Worm (Caenorhabditis elegans) whole organism, L1 larva: ENCODE results near the gene Y53F4B.1.
"Not testable (repeated sequence)": the region's sequence is repeated elsewhere in the genome, so short reads cannot be mapped to it uniquely, and the experiment has no call there.

Experiments
- C16A3.4 ChIP-seq: fragments of 150-350 bp; optimal IDR thresholded peaks from 2 replicates; lab custom pipeline; 2014; ENCODE audit warnings: missing biosample characterization, missing genetic modification characterization
- C34B4.2 ChIP-seq: sonication (generic microtip); optimal IDR thresholded peaks from 2 replicates; lab custom pipeline; 2017; ENCODE audit warnings: mild to moderate bottlenecking, missing genetic modification characterization, missing compliant biosample characterization
- F16B12.6 ChIP-seq: fragments of 150-350 bp; optimal IDR thresholded peaks from 2 replicates; lab custom pipeline; 2014; ENCODE audit warnings: missing biosample characterization, missing genetic modification characterization
- ama-1 ChIP-seq: fragments of 150-350 bp; optimal IDR thresholded peaks from 2 replicates; lab custom pipeline; 2014
- blmp-1 ChIP-seq: fragments of 150-350 bp; optimal IDR thresholded peaks from 2 replicates; lab custom pipeline; 2014; ENCODE audit warnings: missing biosample characterization, missing genetic modification characterization
- ceh-63 ChIP-seq: fragments of 200-800 bp; sonication (Bioruptor generic); optimal IDR thresholded peaks from 2 replicates; lab custom pipeline; 2018; ENCODE audit warnings: mild to moderate bottlenecking, missing genetic modification characterization, missing compliant biosample characterization
- ceh-82 ChIP-seq, 3 experiments: fragments of 150-350 bp in 1 of 3; sonication (generic microtip) in 2 of 3; optimal IDR thresholded peaks; 2 replicates each; lab custom pipeline; 2014 to 2017; ENCODE audit warnings: missing biosample characterization in 3 of 3, missing genetic modification characterization in 3 of 3
- ceh-90 ChIP-seq: sonication (generic microtip); optimal IDR thresholded peaks from 2 replicates; lab custom pipeline; 2016; ENCODE audit warnings: missing genetic modification characterization, missing compliant biosample characterization
- dsc-1 ChIP-seq: sonication (generic microtip); optimal IDR thresholded peaks from 2 replicates; lab custom pipeline; 2016; ENCODE audit warnings: mild to moderate bottlenecking, missing genetic modification characterization, missing compliant biosample characterization
- efl-1 ChIP-seq, 4 experiments: fragments of 150-350 bp; optimal IDR thresholded peaks in 3 of 4; peaks in 1 of 4; 1 replicate in 1 of 4; 2 replicates in 3 of 4; lab custom pipeline; 2014; ENCODE audit warnings: missing biosample characterization in 2 of 4, missing genetic modification characterization in 2 of 4, missing genetic modification reagents in 2 of 4
- efl-3 ChIP-seq: fragments of 200-800 bp; sonication (Bioruptor generic); optimal IDR thresholded peaks from 2 replicates; lab custom pipeline; 2018; ENCODE audit warnings: mild to moderate bottlenecking, missing genetic modification characterization, missing compliant biosample characterization
- egl-13 ChIP-seq: sonication (generic microtip); optimal IDR thresholded peaks from 2 replicates; lab custom pipeline; 2016; ENCODE audit warnings: missing genotype, missing genetic modification reagents, missing genetic modification characterization, missing compliant biosample characterization
- fkh-10 ChIP-seq: sonication (generic microtip); optimal IDR thresholded peaks from 2 replicates; lab custom pipeline; 2017; ENCODE audit warnings: missing biosample characterization, missing genetic modification reagents, missing genetic modification characterization
- fkh-8 ChIP-seq: sonication (generic microtip); optimal IDR thresholded peaks from 2 replicates; lab custom pipeline; 2016; ENCODE audit warnings: mild to moderate bottlenecking, missing genetic modification characterization, missing compliant biosample characterization
- grh-1 ChIP-seq: fragments of 200-800 bp; sonication (Bioruptor generic); IDR thresholded peaks from 2 replicates; pipeline ENCODE4 v1.3.6; 2022; ENCODE audit warnings: missing genetic modification reagents, missing genetic modification characterization, missing compliant biosample characterization
- hlh-17 ChIP-seq: fragments of 200-800 bp; sonication (Bioruptor generic); optimal IDR thresholded peaks from 2 replicates; lab custom pipeline; 2018; ENCODE audit warnings: missing genetic modification characterization, mild to moderate bottlenecking, missing compliant biosample characterization, moderate library complexity, borderline replicate concordance
- hlh-4 ChIP-seq: sonication (generic microtip); optimal IDR thresholded peaks from 2 replicates; lab custom pipeline; 2016; ENCODE audit warnings: mild to moderate bottlenecking, missing genetic modification characterization, missing compliant biosample characterization
- irx-1 ChIP-seq: sonication (generic microtip); optimal IDR thresholded peaks from 2 replicates; lab custom pipeline; 2016; ENCODE audit warnings: missing genetic modification characterization, missing compliant biosample characterization
- isw-1 ChIP-seq: fragments of 200-800 bp; sonication (Bioruptor generic); IDR thresholded peaks from 2 replicates; pipeline ENCODE4 v1.3.6; 2022; ENCODE audit warnings: missing genetic modification characterization, missing compliant biosample characterization
- lin-14 ChIP-seq: fragments of 200-800 bp; sonication (Bioruptor generic); optimal IDR thresholded peaks from 2 replicates; lab custom pipeline; 2018; ENCODE audit warnings: mild to moderate bottlenecking, missing genetic modification characterization, moderate library complexity, missing compliant biosample characterization
- lin-15B ChIP-seq: fragments of 150-350 bp; sonication (generic microtip); optimal IDR thresholded peaks from 3 replicates; lab custom pipeline; 2014; ENCODE audit warnings: missing biosample characterization, missing genetic modification characterization
- lin-35 ChIP-seq, 2 experiments: fragments of 150-350 bp; optimal IDR thresholded peaks; 2 replicates each; lab custom pipeline; 2014; ENCODE audit warnings: missing biosample characterization in 2 of 2, missing genetic modification characterization in 2 of 2, missing genetic modification reagents in 2 of 2
- lir-3 ChIP-seq: sonication (generic microtip); optimal IDR thresholded peaks from 2 replicates; lab custom pipeline; 2016; ENCODE audit warnings: mild to moderate bottlenecking, missing genetic modification characterization, moderate library complexity, missing compliant biosample characterization; ENCODE audit not compliant: poor library complexity
- lsy-2 ChIP-seq, 2 experiments: fragments of 150-350 bp; optimal IDR thresholded peaks; 2 replicates each; lab custom pipeline; 2014; ENCODE audit warnings: missing biosample characterization in 2 of 2, missing genetic modification characterization in 2 of 2
- mef-2 ChIP-seq: fragments of 150-350 bp; optimal IDR thresholded peaks from 2 replicates; lab custom pipeline; 2014; ENCODE audit warnings: missing biosample characterization, missing genetic modification characterization
- mep-1 ChIP-seq: fragments of 150-350 bp; optimal IDR thresholded peaks from 2 replicates; lab custom pipeline; 2014; ENCODE audit warnings: missing biosample characterization, missing genetic modification characterization
- nhr-11 ChIP-seq: fragments of 150-350 bp; optimal IDR thresholded peaks from 2 replicates; lab custom pipeline; 2014; ENCODE audit warnings: missing biosample characterization, missing genetic modification characterization
- nhr-19 ChIP-seq: fragments of 200-800 bp; sonication (Bioruptor generic); conservative IDR thresholded peaks from 2 replicates; pipeline ENCODE4 v1.3.6; 2022; ENCODE audit warnings: missing genetic modification characterization, missing compliant biosample characterization
- nhr-20 ChIP-seq: sonication (generic microtip); optimal IDR thresholded peaks from 2 replicates; lab custom pipeline; 2016; ENCODE audit warnings: mild to moderate bottlenecking, missing genetic modification characterization, missing compliant biosample characterization
- nhr-237 ChIP-seq: fragments of 150-350 bp; optimal IDR thresholded peaks from 2 replicates; lab custom pipeline; 2014; ENCODE audit warnings: missing biosample characterization, missing genetic modification characterization
- nhr-47 ChIP-seq: sonication (generic microtip); optimal IDR thresholded peaks from 2 replicates; lab custom pipeline; 2016; ENCODE audit warnings: mild to moderate bottlenecking, missing genetic modification characterization, moderate library complexity, missing compliant biosample characterization
- nhr-76 ChIP-seq: sonication (generic microtip); optimal IDR thresholded peaks from 2 replicates; lab custom pipeline; 2017; ENCODE audit warnings: missing biosample characterization, missing genetic modification characterization
- nhr-77 ChIP-seq: fragments of 150-350 bp; optimal IDR thresholded peaks from 2 replicates; lab custom pipeline; 2014; ENCODE audit warnings: missing biosample characterization, missing genetic modification characterization
- pqm-1 ChIP-seq: sonication (generic microtip); optimal IDR thresholded peaks from 3 replicates; lab custom pipeline; 2017; ENCODE audit warnings: missing biosample characterization, missing genetic modification characterization
- rnt-1 ChIP-seq: sonication (generic microtip); optimal IDR thresholded peaks from 2 replicates; lab custom pipeline; 2016; ENCODE audit warnings: mild to moderate bottlenecking, missing genetic modification characterization, moderate library complexity, missing compliant biosample characterization
- snpc-4 ChIP-seq: fragments of 150-350 bp; optimal IDR thresholded peaks from 2 replicates; lab custom pipeline; 2014; ENCODE audit warnings: missing biosample characterization, missing genetic modification characterization
- swsn-7 ChIP-seq: sonication (generic microtip); optimal IDR thresholded peaks from 2 replicates; lab custom pipeline; 2016; ENCODE audit warnings: missing genetic modification characterization, missing compliant biosample characterization
- tbx-2 ChIP-seq: sonication (generic microtip); optimal IDR thresholded peaks from 2 replicates; lab custom pipeline; 2016; ENCODE audit warnings: missing genetic modification characterization, missing compliant biosample characterization
- tlp-1 ChIP-seq: fragments of 150-350 bp; optimal IDR thresholded peaks from 2 replicates; lab custom pipeline; 2014; ENCODE audit warnings: missing biosample characterization, missing genetic modification characterization
- unc-62 ChIP-seq: fragments of 150-350 bp; optimal IDR thresholded peaks from 2 replicates; lab custom pipeline; 2014; ENCODE audit warnings: missing biosample characterization, missing genetic modification reagents, missing genetic modification characterization
- vab-15 ChIP-seq: sonication (generic microtip); optimal IDR thresholded peaks from 2 replicates; lab custom pipeline; 2017; ENCODE audit warnings: missing genotype, mild to moderate bottlenecking, missing genetic modification characterization, missing compliant biosample characterization
- xbp-1 ChIP-seq: sonication (generic microtip); optimal IDR thresholded peaks from 2 replicates; lab custom pipeline; 2016; ENCODE audit warnings: missing genetic modification characterization, missing compliant biosample characterization
- zag-1 ChIP-seq: fragments of 150-350 bp; optimal IDR thresholded peaks from 2 replicates; lab custom pipeline; 2014; ENCODE audit warnings: missing biosample characterization, missing genetic modification characterization
- zip-4 ChIP-seq: fragments of 200-800 bp; sonication (Bioruptor generic); optimal IDR thresholded peaks from 2 replicates; lab custom pipeline; 2018; ENCODE audit warnings: mild to moderate bottlenecking, missing genetic modification characterization, moderate library complexity, missing compliant biosample characterization
- ztf-4 ChIP-seq: fragments of 150-350 bp; optimal IDR thresholded peaks from 2 replicates; lab custom pipeline; 2014; ENCODE audit warnings: missing biosample characterization, missing genetic modification characterization

Gene Y53F4B.1

ce11 chrII:14992598-14992997 is 34.6 kb upstream of the Y53F4B.1 start, which contains the start of gene Y53F4B.7:
Gene Y53F4B.7 (plus strand): TSS chrII:14992898.
- not testable (repeated sequence) for TF ChIP-seq nhr-19; blmp-1 (tag; lab: Kevin White, UChicago); fkh-8 (tag; lab: Kevin White, UChicago)

ce11 chrII:14988171-14988570 is 30.2 kb upstream of the Y53F4B.1 start, which contains the start of gene Y53F4B.43:
Gene Y53F4B.43 (plus strand): TSS chrII:14988471.
- TF ChIP-seq lsy-2 (tag; optimal IDR thresholded peaks at IDR 0.05; lab: Kevin White, UChicago); swsn-7 (tag; lab: Kevin White, UChicago); vab-15 (tag; lab: Kevin White, UChicago): not testable (repeated sequence)
- TF ChIP-seq, all 84 proteins: peak for 0; not testable (repeated sequence) for 84

- no peak for TF ChIP-seq lin-14 (GFP tag; lab: Kevin White, UChicago)
- TF ChIP-seq zag-1 (tag; lab: Kevin White, UChicago), result no peak
- TF ChIP-seq tlp-1 (tag; lab: Kevin White, UChicago), result no peak
- no peak for TF ChIP-seq nhr-76
- TF ChIP-seq, all 84 proteins: peak for 0
Observed at ce11 chrII:14983909-14984308, 25.9 kb upstream of the Y53F4B.1 start, which contains the start of gene Y53F4B.5. Gene Y53F4B.5 (minus strand): TSS chrII:14984009.

- no peak for TF ChIP-seq egl-13
- peak; percentile 59 for TF ChIP-seq tbx-2 (tag; lab: Kevin White, UChicago)
- TF ChIP-seq mef-2 (tag; lab: Kevin White, UChicago), result no peak
- no peak for TF ChIP-seq lin-14 (GFP tag; lab: Kevin White, UChicago)
- TF ChIP-seq isw-1 (GFP tag; lab: Robert Waterston, UW), result peak; percentile 63
- TF ChIP-seq lir-3 (tag; lab: Kevin White, UChicago), result no peak
- TF ChIP-seq snpc-4 (tag; lab: Kevin White, UChicago), result peak; percentile 72
- no peak for TF ChIP-seq fkh-10 (GFP tag; lab: Kevin White, UChicago)
- peak; percentile 55 for TF ChIP-seq xbp-1 (tag; lab: Kevin White, UChicago)
- no peak for TF ChIP-seq unc-62 (GFP tag; lab: Kevin White, UChicago)
- TF ChIP-seq rnt-1, result no peak
- TF ChIP-seq F16B12.6, result peak; percentile 91
- TF ChIP-seq irx-1 (tag; lab: Kevin White, UChicago), result no peak
- TF ChIP-seq ceh-90 (tag; lab: Kevin White, UChicago), result no peak
- no peak for TF ChIP-seq zip-4 (GFP tag; lab: Kevin White, UChicago)
- TF ChIP-seq C34B4.2 (tag; lab: Kevin White, UChicago), result no peak
- TF ChIP-seq lsy-2 (tag; optimal IDR thresholded peaks at IDR 0.05; lab: Kevin White, UChicago), result peak; percentile 67 to 85
- TF ChIP-seq dsc-1 (tag; lab: Kevin White, UChicago), result peak; percentile 27
- no peak for TF ChIP-seq ama-1 (lab: Kevin White, UChicago)
- TF ChIP-seq mep-1 (tag; lab: Kevin White, UChicago), result peak; percentile 75
- peak; percentile 57 for TF ChIP-seq nhr-77 (tag; lab: Kevin White, UChicago)
- no peak for TF ChIP-seq pqm-1 (tag; lab: Kevin White, UChicago)
- TF ChIP-seq swsn-7 (tag; lab: Kevin White, UChicago), result peak; percentile 52
- peak; percentile 57 for TF ChIP-seq C16A3.4 (tag; lab: Kevin White, UChicago)
- TF ChIP-seq tlp-1 (tag; lab: Kevin White, UChicago), result no peak
- TF ChIP-seq nhr-237 (tag; lab: Kevin White, UChicago), result no peak
- TF ChIP-seq grh-1 (GFP tag; lab: Robert Waterston, UW), result no peak
- no peak for TF ChIP-seq vab-15 (tag; lab: Kevin White, UChicago)
- TF ChIP-seq nhr-47 (tag; lab: Kevin White, UChicago), result no peak
- peak; percentile 81 to 88 for TF ChIP-seq lin-35 (GFP tag; optimal IDR thresholded peaks at IDR 0.05; lab: Kevin White, UChicago)
- TF ChIP-seq hlh-4 (tag; lab: Kevin White, UChicago), result no peak
- TF ChIP-seq hlh-17 (GFP tag; lab: Kevin White, UChicago), result no peak
- peak; percentile 70 for TF ChIP-seq lin-15B (tag; lab: Kevin White, UChicago)
- TF ChIP-seq efl-3 (GFP tag; lab: Kevin White, UChicago), result no peak
- TF ChIP-seq ceh-82 (tag; optimal IDR thresholded peaks at IDR 0.05; lab: Kevin White, UChicago), result peak; percentile 49 to 54 (median 51)
- no peak for TF ChIP-seq ceh-63
- TF ChIP-seq efl-1 (optimal IDR thresholded peaks at IDR 0.05; lab: Kevin White, UChicago), result peak; percentile 59 to 81
- peak; percentile 87 to 98 for TF ChIP-seq efl-1 (GFP tag; optimal IDR thresholded peaks at IDR 0.05 in 1 of 2; lab: Kevin White, UChicago)
- no peak for TF ChIP-seq nhr-11
- TF ChIP-seq ztf-4 (tag; lab: Kevin White, UChicago), result no peak
- TF ChIP-seq nhr-20 (tag; lab: Kevin White, UChicago), result peak; percentile 63
Observed at ce11 chrII:14969320-14969950, 11.4 kb upstream of the Y53F4B.1 start, which contains the start of the genes pole-4, nsun-5 and metl-2. Gene pole-4 (minus strand): TSS chrII:14969354. Gene nsun-5 (plus strand): TSS chrII:14969617. Gene metl-2 (plus strand): TSS chrII:14969900.
